Worm (Caenorhabditis elegans): Measurements from ENCODE around the gene rnp-3.

Gene rnp-3

ce11 chrIV:4218276-4218675 is 44.4 kb downstream of the rnp-3 start:
- TF ChIP-seq ceh-18 (tag; optimal IDR thresholded peaks at IDR 0.05): no peak
- no peak for TF ChIP-seq hlh-13 (GFP tag; optimal IDR thresholded peaks at IDR 0.05)
- TF ChIP-seq ceh-31 (tag; optimal IDR thresholded peaks at IDR 0.05): no peak
- TF ChIP-seq pha-2 (tag; optimal IDR thresholded peaks at IDR 0.05): no peak
- TF ChIP-seq ceh-30 (tag; optimal IDR thresholded peaks at IDR 0.05): no peak

ce11 chrIV:4219983-4220382 is 46.1 kb downstream of the rnp-3 start, which contains the start of gene F30B5.11:
Gene F30B5.11 (minus strand): TSS chrIV:4220083.
- TF ChIP-seq lin-11 (tag; optimal IDR thresholded peaks at IDR 0.05) (no peak), hlh-15 (tag; optimal IDR thresholded peaks at IDR 0.05) (no peak), hlh-13 (GFP tag; optimal IDR thresholded peaks at IDR 0.05) (no peak), syd-9 (tag; optimal IDR thresholded peaks at IDR 0.05) (no peak), hlh-30 (tag; optimal IDR thresholded peaks at IDR 0.05; ENCODE audit: insufficient read depth) (no peak), unc-3 (GFP tag; conservative IDR thresholded peaks at IDR 0.05) (no peak), unc-3 (tag; optimal IDR thresholded peaks at IDR 0.05) (no peak)

- TF ChIP-seq ceh-14 (tag; optimal IDR thresholded peaks at IDR 0.05): no peak
- no peak for TF ChIP-seq madf-2 (tag; optimal IDR thresholded peaks at IDR 0.05)
- TF ChIP-seq tbx-7 (tag; optimal IDR thresholded peaks at IDR 0.05): no peak
- no peak for TF ChIP-seq elt-4 (tag; optimal IDR thresholded peaks at IDR 0.05)
- no peak for TF ChIP-seq hlh-30 (tag; optimal IDR thresholded peaks at IDR 0.05; ENCODE audit: insufficient read depth)
- no peak for TF ChIP-seq ttx-3 (tag; optimal IDR thresholded peaks at IDR 0.05)
- TF ChIP-seq ahr-1 (tag; optimal IDR thresholded peaks at IDR 0.05): no peak
- no peak for TF ChIP-seq odd-2 (tag; optimal IDR thresholded peaks at IDR 0.05)
Observed at ce11 chrIV:4225851-4226250, 52.0 kb downstream of the rnp-3 start, which contains the start of gene srbc-71. Gene srbc-71 (minus strand): TSS chrIV:4225951.

All from whole organism, late embryonic.